Fruit fly (Drosophila melanogaster) whole organism, adult: ENCODE data around the gene gcm.

Source experiments
- CG12768 ChIP-seq: fragments of 200-800 bp; sonication (Bioruptor generic); optimal IDR thresholded peaks from 2 replicates; lab custom pipeline; 2017; ENCODE audit warnings: missing biosample characterization, missing genetic modification characterization, mild to moderate bottlenecking, moderate library complexity, missing genetic modification reagents
- CG1620 ChIP-seq: fragments of 200-800 bp; sonication (Bioruptor generic); optimal IDR thresholded peaks from 2 replicates; lab custom pipeline; 2016; ENCODE audit warnings: missing biosample characterization, missing genetic modification characterization
- CG33017 ChIP-seq: fragments of 200-800 bp; sonication (Bioruptor generic); optimal IDR thresholded peaks from 2 replicates; lab custom pipeline; 2018; ENCODE audit warnings: missing biosample characterization, mild to moderate bottlenecking, missing genetic modification characterization, moderate library complexity
- CG7045 ChIP-seq: fragments of 200-800 bp; sonication (Bioruptor generic); optimal IDR thresholded peaks from 2 replicates; lab custom pipeline; 2017; ENCODE audit warnings: missing biosample characterization, mild to moderate bottlenecking, missing genetic modification characterization
- CG7101 ChIP-seq: fragments of 200-800 bp; sonication (Bioruptor generic); optimal IDR thresholded peaks from 2 replicates; lab custom pipeline; 2018; ENCODE audit warnings: missing biosample characterization, mild to moderate bottlenecking, missing genetic modification characterization, moderate library complexity
- Clk ChIP-seq: fragments of 200-800 bp; sonication (Bioruptor generic); optimal IDR thresholded peaks from 2 replicates; lab custom pipeline; 2017; ENCODE audit warnings: missing biosample characterization, missing genetic modification characterization
- Hr96 ChIP-seq: fragments of 200-800 bp; sonication (Bioruptor generic); optimal IDR thresholded peaks from 2 replicates; lab custom pipeline; 2016; ENCODE audit warnings: missing biosample characterization, missing genetic modification characterization
- Mnt ChIP-seq: fragments of 200-800 bp; sonication (Bioruptor generic); optimal IDR thresholded peaks from 2 replicates; lab custom pipeline; 2016; ENCODE audit warnings: missing biosample characterization, mild to moderate bottlenecking, missing genetic modification characterization
- cic ChIP-seq: fragments of 200-800 bp; sonication (Bioruptor generic); optimal IDR thresholded peaks from 2 replicates; lab custom pipeline; 2017; ENCODE audit warnings: missing biosample characterization, mild to moderate bottlenecking, missing genetic modification characterization, moderate library complexity
- kay ChIP-seq: fragments of 200-800 bp; sonication (Bioruptor generic); peaks from one replicate; lab custom pipeline; 2016; ENCODE audit warnings: missing biosample characterization, missing genetic modification characterization, borderline replicate concordance

DNA sequence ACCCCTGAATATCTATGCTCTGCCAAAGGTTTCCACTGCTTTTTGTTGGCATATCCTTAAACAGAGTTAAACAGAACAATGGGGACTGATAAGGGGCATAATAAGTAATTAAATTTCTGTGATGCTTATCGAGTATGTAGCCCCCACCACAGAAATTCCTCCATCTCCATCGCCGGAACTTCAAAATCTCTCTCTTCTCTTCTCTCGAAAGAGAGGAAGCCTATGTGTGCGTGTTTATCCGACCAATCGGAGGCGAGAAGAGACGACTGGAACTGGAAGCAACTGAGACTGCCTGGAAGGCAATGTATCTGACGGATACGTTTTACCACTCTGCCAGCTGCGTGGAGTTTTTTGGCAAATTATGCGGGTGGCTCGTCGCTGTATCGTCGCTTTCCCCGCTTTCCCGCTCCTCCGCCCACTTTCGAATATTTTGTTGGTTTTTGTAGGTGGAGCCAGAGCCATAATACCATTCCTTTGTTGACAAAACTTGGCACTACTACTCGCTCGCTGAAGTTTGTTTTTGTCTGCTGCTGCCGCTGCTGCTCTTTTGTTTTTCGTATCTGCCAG is 26.5 kb upstream of the gcm start, which contains the start of gene gcm2:
- TF ChIP-seq CG7101 (no peak), Hr96 (GFP tag; lab: Kevin White, UChicago) (no peak), CG12768 (GFP tag; lab: Kevin White, UChicago) (no peak), kay (GFP tag; lab: Kevin White, UChicago) (no peak), cic (GFP tag; lab: Kevin White, UChicago) (no peak), Clk (GFP tag; lab: Kevin White, UChicago) (no peak), Mnt (no peak), CG7045 (GFP tag; lab: Kevin White, UChicago) (no peak), CG1620 (GFP tag; lab: Kevin White, UChicago) (no peak), CG33017 (tag; lab: Kevin White, UChicago) (no peak)
